Fruit fly (Drosophila melanogaster): ENCODE measurements around the gene unc-13-4A.

The unc-13-4A gene

dm6 chr3L:7241217-7241859 is 71.4 kb downstream of the unc-13-4A start, which contains the start of the genes RpL18 and Neos (continued):
- TF ChIP-seq lilli (GFP tag; optimal IDR thresholded peaks at IDR 0.05) (peak; percentile 77), gsb-n (tag; optimal IDR thresholded peaks at IDR 0.05) (peak; percentile 68), h (optimal IDR thresholded peaks at IDR 0.05) (no peak), Aef1 (GFP tag; IDR thresholded peaks at IDR 0.05) (no peak), CG3281 (GFP tag; optimal IDR thresholded peaks at IDR 0.05) (peak; percentile 85), gce (GFP tag; IDR thresholded peaks at IDR 0.05) (peak; percentile 75; the same call in 2 of the 3 replicates), Hr78 (GFP tag; optimal IDR thresholded peaks at IDR 0.05) (no peak), Tbp (GFP tag; optimal IDR thresholded peaks at IDR 0.05) (no peak), al (GFP tag; IDR thresholded peaks at IDR 0.05) (no peak), otp (GFP tag; IDR thresholded peaks at IDR 0.05) (peak; percentile 70; the same call in 1 of the 3 replicates), CG10321 (GFP tag; IDR thresholded peaks at IDR 0.05) (0 out of 2 replicates have a peak, but pooled peaks have one; percentile 30), Xbp1 (GFP tag; optimal IDR thresholded peaks at IDR 0.05) (peak; percentile 67), ara (GFP tag; IDR thresholded peaks at IDR 0.05) (peak; percentile 41), CG33213 (GFP tag; optimal IDR thresholded peaks at IDR 0.05) (peak; percentile 77), D19A (tag; optimal IDR thresholded peaks at IDR 0.05) (no peak), pb (GFP tag; optimal IDR thresholded peaks at IDR 0.05) (peak; percentile 54), Pdp1 (GFP tag; optimal IDR thresholded peaks at IDR 0.05) (peak; percentile 53 to 57), amos (GFP tag; IDR thresholded peaks at IDR 0.05; ENCODE audit: partially characterized antibody) (no peak), Fer1 (GFP tag; optimal IDR thresholded peaks at IDR 0.05) (peak; percentile 87), CG6765 (GFP tag; optimal IDR thresholded peaks at IDR 0.05) (peak; percentile 86), CG14710 (tag; optimal IDR thresholded peaks at IDR 0.05) (peak; percentile 82), CG4328 (GFP tag; optimal IDR thresholded peaks at IDR 0.05) (peak; percentile 79), sens-2 (GFP tag; IDR thresholded peaks at IDR 0.05) (peak; percentile 68), CG14965 (GFP tag; optimal IDR thresholded peaks at IDR 0.05; ENCODE audit: borderline replicate concordance) (peak; percentile 17), chif (GFP tag; optimal IDR thresholded peaks at IDR 0.05) (peak; percentile 49 to 56), knrl (GFP tag; IDR thresholded peaks at IDR 0.05; ENCODE audit: partially characterized antibody) (no peak), repo (GFP tag; optimal IDR thresholded peaks at IDR 0.05) (peak; percentile 64), peb (GFP tag; IDR thresholded peaks at IDR 0.05) (no peak), CG6813 (GFP tag; optimal IDR thresholded peaks at IDR 0.05) (peak; percentile 71), pzg (GFP tag; optimal IDR thresholded peaks at IDR 0.05) (peak; percentile 73), inv (GFP tag; IDR thresholded peaks at IDR 0.05; ENCODE audit: partially characterized antibody) (no peak), CG2120 (GFP tag; optimal IDR thresholded peaks at IDR 0.05) (peak; percentile 82), CG6689 (GFP tag; IDR thresholded peaks at IDR 0.05) (0 out of 2 replicates have a peak, but pooled peaks have one; percentile 40), CG15696 (tag; optimal IDR thresholded peaks at IDR 0.05) (peak; percentile 14), E2f2 (GFP tag; IDR thresholded peaks at IDR 0.05) (peak; percentile 49), CG6791 (GFP tag; IDR thresholded peaks at IDR 0.05; ENCODE audit: partially characterized antibody) (no peak), CHES-1-like (GFP tag; optimal IDR thresholded peaks at IDR 0.05) (peak; percentile 43), usp (GFP tag; optimal IDR thresholded peaks at IDR 0.05) (no peak), BEAF-32 (GFP tag; optimal IDR thresholded peaks at IDR 0.05) (peak; percentile 46), CG3847 (GFP tag; IDR thresholded peaks at IDR 0.05) (peak; percentile 45; the same call in 1 of the 2 replicates), Fer2 (tag; optimal IDR thresholded peaks at IDR 0.05) (peak; percentile 58), H15 (GFP tag; IDR thresholded peaks at IDR 0.05) (0 out of 3 replicates have a peak, but pooled peaks have one; percentile 41), CG6854 (GFP tag; optimal IDR thresholded peaks at IDR 0.05) (peak; percentile 27), CG4282 (GFP tag; optimal IDR thresholded peaks at IDR 0.05) (peak; percentile 45), Dad (GFP tag; optimal IDR thresholded peaks at IDR 0.05) (peak; percentile 56), Mrtf (GFP tag; IDR thresholded peaks at IDR 0.05) (no peak), crc (GFP tag; optimal IDR thresholded peaks at IDR 0.05) (peak; percentile 67), CG4820 (GFP tag; optimal IDR thresholded peaks at IDR 0.05) (peak; percentile 46), CG2712 (tag; optimal IDR thresholded peaks at IDR 0.05) (peak; percentile 74)
